Worm (Caenorhabditis elegans) whole organism, L1 larva: ENCODE results near the gene clp-1.

ENCODE experiments used
- C04F5.9 ChIP-seq: sonication (generic microtip); optimal IDR thresholded peaks from 2 replicates; lab custom pipeline; 2016; ENCODE audit warnings: missing genetic modification characterization, missing compliant biosample characterization
- C34B4.2 ChIP-seq: sonication (generic microtip); optimal IDR thresholded peaks from 2 replicates; lab custom pipeline; 2017; ENCODE audit warnings: mild to moderate bottlenecking, missing genetic modification characterization, missing compliant biosample characterization
- Y116A8C.19 ChIP-seq: sonication (generic microtip); optimal IDR thresholded peaks from 2 replicates; lab custom pipeline; 2016; ENCODE audit warnings: missing compliant biosample characterization, missing genetic modification characterization, borderline replicate concordance
- alr-1 ChIP-seq: fragments of 200-800 bp; sonication (Bioruptor generic); optimal IDR thresholded peaks from 2 replicates; lab custom pipeline; 2018; ENCODE audit warnings: borderline replicate concordance, mild to moderate bottlenecking, missing genetic modification characterization, missing compliant biosample characterization
- aly-2 ChIP-seq: fragments of 150-350 bp; optimal IDR thresholded peaks from 2 replicates; lab custom pipeline; 2014; ENCODE audit warnings: missing biosample characterization, missing genetic modification characterization
- ama-1 ChIP-seq: fragments of 150-350 bp; optimal IDR thresholded peaks from 2 replicates; lab custom pipeline; 2014
- blmp-1 ChIP-seq: fragments of 150-350 bp; optimal IDR thresholded peaks from 2 replicates; lab custom pipeline; 2014; ENCODE audit warnings: missing biosample characterization, missing genetic modification characterization
- ceh-63 ChIP-seq: fragments of 200-800 bp; sonication (Bioruptor generic); optimal IDR thresholded peaks from 2 replicates; lab custom pipeline; 2018; ENCODE audit warnings: mild to moderate bottlenecking, missing genetic modification characterization, missing compliant biosample characterization
- ceh-82 ChIP-seq, 3 experiments: fragments of 150-350 bp in 1 of 3; sonication (generic microtip) in 2 of 3; optimal IDR thresholded peaks; 2 replicates each; lab custom pipeline; 2014 to 2017; ENCODE audit warnings: missing biosample characterization in 3 of 3, missing genetic modification characterization in 3 of 3
- ceh-90 ChIP-seq: sonication (generic microtip); optimal IDR thresholded peaks from 2 replicates; lab custom pipeline; 2016; ENCODE audit warnings: missing genetic modification characterization, missing compliant biosample characterization
- dpl-1 ChIP-seq, 3 experiments: fragments of 150-350 bp in 2 of 3; sonication (generic microtip) in 1 of 3; optimal IDR thresholded peaks; 2 replicates each; lab custom pipeline; 2014 to 2017; ENCODE audit warnings: missing biosample characterization in 3 of 3, missing genetic modification characterization in 3 of 3, missing genetic modification reagents in 3 of 3
- dsc-1 ChIP-seq: sonication (generic microtip); optimal IDR thresholded peaks from 2 replicates; lab custom pipeline; 2016; ENCODE audit warnings: mild to moderate bottlenecking, missing genetic modification characterization, missing compliant biosample characterization
- efl-3 ChIP-seq: fragments of 200-800 bp; sonication (Bioruptor generic); optimal IDR thresholded peaks from 2 replicates; lab custom pipeline; 2018; ENCODE audit warnings: mild to moderate bottlenecking, missing genetic modification characterization, missing compliant biosample characterization
- egl-27 ChIP-seq, 2 experiments: fragments of 150-350 bp in 1 of 2; sonication (generic microtip); optimal IDR thresholded peaks; 3 replicates each; lab custom pipeline; 2017 to 2018; ENCODE audit warnings: missing biosample characterization in 2 of 2, missing genetic modification characterization in 2 of 2, missing genetic modification reagents in 2 of 2
- elt-2 ChIP-seq: sonication (generic microtip); optimal IDR thresholded peaks from 2 replicates; lab custom pipeline; 2016; ENCODE audit warnings: missing genetic modification characterization, mild to moderate bottlenecking, inconsistent platforms, missing compliant biosample characterization, missing genetic modification reagents
- fkh-4 ChIP-seq: sonication (generic microtip); optimal IDR thresholded peaks from 2 replicates; lab custom pipeline; 2016; ENCODE audit warnings: missing compliant biosample characterization, missing genetic modification characterization, borderline replicate concordance
- fkh-8 ChIP-seq: sonication (generic microtip); optimal IDR thresholded peaks from 2 replicates; lab custom pipeline; 2016; ENCODE audit warnings: mild to moderate bottlenecking, missing genetic modification characterization, missing compliant biosample characterization
- fos-1 ChIP-seq: fragments of 150-350 bp; optimal IDR thresholded peaks from 2 replicates; lab custom pipeline; 2014; ENCODE audit warnings: missing biosample characterization, missing genetic modification characterization
- grh-1 ChIP-seq: fragments of 200-800 bp; sonication (Bioruptor generic); IDR thresholded peaks from 2 replicates; pipeline ENCODE4 v1.3.6; 2022; ENCODE audit warnings: missing genetic modification reagents, missing genetic modification characterization, missing compliant biosample characterization
- hlh-4 ChIP-seq: sonication (generic microtip); optimal IDR thresholded peaks from 2 replicates; lab custom pipeline; 2016; ENCODE audit warnings: mild to moderate bottlenecking, missing genetic modification characterization, missing compliant biosample characterization
- hpl-2 ChIP-seq: fragments of 150-350 bp; optimal IDR thresholded peaks from 2 replicates; lab custom pipeline; 2014; ENCODE audit warnings: missing biosample characterization, missing genetic modification reagents, missing genetic modification characterization
- lin-13 ChIP-seq: fragments of 150-350 bp; optimal IDR thresholded peaks from 2 replicates; lab custom pipeline; 2014; ENCODE audit warnings: missing biosample characterization, missing genetic modification reagents, missing genetic modification characterization
- lin-14 ChIP-seq: fragments of 200-800 bp; sonication (Bioruptor generic); optimal IDR thresholded peaks from 2 replicates; lab custom pipeline; 2018; ENCODE audit warnings: mild to moderate bottlenecking, missing genetic modification characterization, moderate library complexity, missing compliant biosample characterization
- lin-15B ChIP-seq: fragments of 150-350 bp; sonication (generic microtip); optimal IDR thresholded peaks from 3 replicates; lab custom pipeline; 2014; ENCODE audit warnings: missing biosample characterization, missing genetic modification characterization
- lin-35 ChIP-seq, 2 experiments: fragments of 150-350 bp; optimal IDR thresholded peaks; 2 replicates each; lab custom pipeline; 2014; ENCODE audit warnings: missing biosample characterization in 2 of 2, missing genetic modification characterization in 2 of 2, missing genetic modification reagents in 2 of 2
- lin-39 ChIP-seq: fragments of 150-350 bp; optimal IDR thresholded peaks from 2 replicates; lab custom pipeline; 2014; ENCODE audit warnings: missing biosample characterization, missing genetic modification reagents, missing genetic modification characterization
- mab-9 ChIP-seq: fragments of 200-800 bp; sonication (Bioruptor generic); IDR thresholded peaks from 2 replicates; pipeline ENCODE4 v1.3.6; 2022; ENCODE audit warnings: missing genetic modification reagents, missing genetic modification characterization, missing compliant biosample characterization
- nhr-11 ChIP-seq: fragments of 150-350 bp; optimal IDR thresholded peaks from 2 replicates; lab custom pipeline; 2014; ENCODE audit warnings: missing biosample characterization, missing genetic modification characterization
- nhr-19 ChIP-seq: fragments of 200-800 bp; sonication (Bioruptor generic); conservative IDR thresholded peaks from 2 replicates; pipeline ENCODE4 v1.3.6; 2022; ENCODE audit warnings: missing genetic modification characterization, missing compliant biosample characterization
- nhr-20 ChIP-seq: sonication (generic microtip); optimal IDR thresholded peaks from 2 replicates; lab custom pipeline; 2016; ENCODE audit warnings: mild to moderate bottlenecking, missing genetic modification characterization, missing compliant biosample characterization
- nhr-47 ChIP-seq: sonication (generic microtip); optimal IDR thresholded peaks from 2 replicates; lab custom pipeline; 2016; ENCODE audit warnings: mild to moderate bottlenecking, missing genetic modification characterization, moderate library complexity, missing compliant biosample characterization
- nhr-71 ChIP-seq: sonication (generic microtip); optimal IDR thresholded peaks from 2 replicates; lab custom pipeline; 2016; ENCODE audit warnings: mild to moderate bottlenecking, missing genetic modification characterization, moderate library complexity, missing compliant biosample characterization
- nhr-90 ChIP-seq: sonication (generic microtip); optimal IDR thresholded peaks from 2 replicates; lab custom pipeline; 2016; ENCODE audit warnings: mild to moderate bottlenecking, missing genetic modification characterization, missing compliant biosample characterization; ENCODE audit not compliant: poor library complexity
- pax-3 ChIP-seq: fragments of 200-800 bp; sonication (Bioruptor generic); optimal IDR thresholded peaks from 2 replicates; lab custom pipeline; 2018; ENCODE audit warnings: mild to moderate bottlenecking, missing genetic modification characterization, moderate library complexity, missing compliant biosample characterization
- rnt-1 ChIP-seq: sonication (generic microtip); optimal IDR thresholded peaks from 2 replicates; lab custom pipeline; 2016; ENCODE audit warnings: mild to moderate bottlenecking, missing genetic modification characterization, moderate library complexity, missing compliant biosample characterization
- snpc-4 ChIP-seq: fragments of 150-350 bp; optimal IDR thresholded peaks from 2 replicates; lab custom pipeline; 2014; ENCODE audit warnings: missing biosample characterization, missing genetic modification characterization
- snu-23 ChIP-seq: sonication (generic microtip); optimal IDR thresholded peaks from 2 replicates; lab custom pipeline; 2016; ENCODE audit warnings: missing genetic modification characterization, missing compliant biosample characterization
- sox-4 ChIP-seq: sonication (generic microtip); optimal IDR thresholded peaks from 2 replicates; lab custom pipeline; 2016; ENCODE audit warnings: missing genetic modification characterization, missing compliant biosample characterization
- sup-37 ChIP-seq: fragments of 200-800 bp; sonication (Bioruptor generic); optimal IDR thresholded peaks from 2 replicates; lab custom pipeline; 2018; ENCODE audit warnings: mild to moderate bottlenecking, missing genetic modification characterization, missing compliant biosample characterization
- tbx-2 ChIP-seq: sonication (generic microtip); optimal IDR thresholded peaks from 2 replicates; lab custom pipeline; 2016; ENCODE audit warnings: missing genetic modification characterization, missing compliant biosample characterization
- unc-30 ChIP-seq: sonication (generic microtip); optimal IDR thresholded peaks from 2 replicates; lab custom pipeline; 2017; ENCODE audit warnings: missing biosample characterization, missing genetic modification characterization
- unc-62 ChIP-seq: fragments of 150-350 bp; optimal IDR thresholded peaks from 2 replicates; lab custom pipeline; 2014; ENCODE audit warnings: missing biosample characterization, missing genetic modification reagents, missing genetic modification characterization
- vab-15 ChIP-seq: sonication (generic microtip); optimal IDR thresholded peaks from 2 replicates; lab custom pipeline; 2017; ENCODE audit warnings: missing genotype, mild to moderate bottlenecking, missing genetic modification characterization, missing compliant biosample characterization
- xbp-1 ChIP-seq: sonication (generic microtip); optimal IDR thresholded peaks from 2 replicates; lab custom pipeline; 2016; ENCODE audit warnings: missing genetic modification characterization, missing compliant biosample characterization
- zip-4 ChIP-seq: fragments of 200-800 bp; sonication (Bioruptor generic); optimal IDR thresholded peaks from 2 replicates; lab custom pipeline; 2018; ENCODE audit warnings: mild to moderate bottlenecking, missing genetic modification characterization, moderate library complexity, missing compliant biosample characterization
- ztf-4 ChIP-seq: fragments of 150-350 bp; optimal IDR thresholded peaks from 2 replicates; lab custom pipeline; 2014; ENCODE audit warnings: missing biosample characterization, missing genetic modification characterization

Gene clp-1

ce11 chrIII:7978723-7979122 is 1.0 kb upstream of the clp-1 start (continued):
- TF ChIP-seq nhr-47 (tag; lab: Kevin White, UChicago) (peak; percentile 60), nhr-71 (tag; lab: Kevin White, UChicago) (peak; percentile 74), rnt-1 (peak; percentile 57), lin-15B (tag; lab: Kevin White, UChicago) (no peak), pax-3 (tag; lab: Kevin White, UChicago) (no peak), blmp-1 (tag; lab: Kevin White, UChicago) (peak; percentile 46), C34B4.2 (no peak), fkh-4 (no peak), alr-1 (no peak), snpc-4 (tag; lab: Kevin White, UChicago) (peak; percentile 3), unc-62 (GFP tag; lab: Kevin White, UChicago) (no peak), xbp-1 (tag; lab: Kevin White, UChicago) (peak; percentile 37), grh-1 (GFP tag; lab: Robert Waterston, UW) (no peak), vab-15 (tag; lab: Kevin White, UChicago) (no peak), nhr-11 (tag; lab: Kevin White, UChicago) (no peak), Y116A8C.19 (tag; lab: Kevin White, UChicago) (no peak), fos-1 (tag; lab: Kevin White, UChicago) (peak; percentile 50), ama-1 (no peak), fkh-8 (tag; lab: Kevin White, UChicago) (no peak), C04F5.9 (tag; lab: Kevin White, UChicago) (no peak), lin-39 (tag; lab: Kevin White, UChicago) (no peak), nhr-20 (tag; lab: Kevin White, UChicago) (peak; percentile 78), tbx-2 (tag; lab: Kevin White, UChicago) (peak; percentile 51), dsc-1 (tag; lab: Kevin White, UChicago) (peak; percentile 31), elt-2 (peak; percentile 5), aly-2 (tag; lab: Kevin White, UChicago) (no peak), lin-14 (peak; percentile 86), sup-37 (GFP tag; lab: Kevin White, UChicago) (no peak), lin-13 (peak; percentile 33), ceh-90 (tag; lab: Kevin White, UChicago) (no peak), hpl-2 (no peak), ztf-4 (tag; lab: Kevin White, UChicago) (no peak), efl-3 (GFP tag; lab: Kevin White, UChicago) (no peak), unc-30 (tag; lab: Kevin White, UChicago) (no peak), zip-4 (GFP tag; lab: Kevin White, UChicago) (no peak), lin-35 (GFP tag; optimal IDR thresholded peaks at IDR 0.05; lab: Kevin White, UChicago) (peak; percentile 38 to 68), mab-9 (GFP tag; lab: Robert Waterston, UW) (no peak), dpl-1 (GFP tag; optimal IDR thresholded peaks at IDR 0.05; lab: Kevin White, UChicago) (peak; percentile 20 to 46 (median 26)), nhr-90 (tag; lab: Kevin White, UChicago) (peak; percentile 66), sox-4 (no peak), snu-23 (GFP tag; lab: Kevin White, UChicago) (peak; percentile 77), nhr-19 (peak; percentile 68), hlh-4 (no peak), ceh-82 (tag; optimal IDR thresholded peaks at IDR 0.05; lab: Kevin White, UChicago) (peak; percentile 2 to 31 (median 5)), egl-27 (tag; optimal IDR thresholded peaks at IDR 0.05; lab: Kevin White, UChicago) (no peak), ceh-63 (GFP tag; lab: Kevin White, UChicago) (no peak)
- TF ChIP-seq, all 84 proteins: peak for 33
